Fruit fly (Drosophila melanogaster): Measurements from ENCODE around the gene CG18766.

The CG18766 gene

DNA sequence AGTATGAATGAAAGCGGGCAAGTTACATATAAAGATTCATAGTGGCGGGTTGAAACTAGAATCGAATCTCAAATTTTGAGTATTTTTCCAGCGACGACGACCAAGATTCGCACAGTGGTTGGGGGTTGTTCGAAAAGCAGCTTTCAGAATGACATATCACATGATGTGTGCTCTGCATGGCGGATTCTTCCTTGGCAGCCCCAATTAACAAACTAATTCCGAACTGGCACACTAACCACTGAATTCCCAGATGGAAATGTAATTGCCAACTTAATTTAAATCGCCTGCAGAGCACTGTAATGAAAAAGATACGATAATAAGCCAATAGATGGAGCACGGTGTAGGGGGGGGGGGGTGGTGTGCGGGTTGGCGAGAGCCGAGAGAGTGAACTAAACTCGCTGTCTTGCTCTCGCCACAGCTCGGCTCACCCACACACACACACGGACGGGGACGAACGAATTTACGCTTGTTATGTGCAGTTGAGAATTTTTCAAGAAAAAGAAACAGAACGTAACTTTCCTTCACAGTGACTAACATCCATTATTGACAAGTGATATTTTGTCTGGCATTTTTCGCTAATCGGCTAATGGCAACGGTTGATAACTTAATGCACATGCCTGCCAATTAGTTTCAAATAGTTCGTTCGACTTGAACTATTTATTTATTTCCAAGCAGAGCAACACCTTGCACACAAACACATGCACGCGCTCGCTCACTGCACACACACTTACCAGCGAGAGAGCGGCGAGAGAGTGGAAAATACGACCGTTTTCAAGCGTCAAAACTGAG is 36.2 kb upstream of the CG18766 start (continued):
- TF ChIP-seq Lpt (GFP tag; optimal IDR thresholded peaks at IDR 0.05) = peak; percentile 95
- peak; percentile 91 for TF ChIP-seq dsx (GFP tag; optimal IDR thresholded peaks at IDR 0.05; ENCODE audit: poor library complexity, severe bottlenecking)
- peak; percentile 97 for TF ChIP-seq Ets96B (tag; optimal IDR thresholded peaks at IDR 0.05)
- peak; percentile 80 for TF ChIP-seq fkh (GFP tag; optimal IDR thresholded peaks at IDR 0.05)
- TF ChIP-seq Smox (GFP tag; optimal IDR thresholded peaks at IDR 0.05) = peak; percentile 97
- TF ChIP-seq CG6163 (GFP tag; IDR thresholded peaks at IDR 0.05) = peak; percentile 98
- TF ChIP-seq svp (GFP tag) = peak; percentile 98
- TF ChIP-seq spab (GFP tag; optimal IDR thresholded peaks at IDR 0.05) = peak; percentile 97
- TF ChIP-seq CG6808 (GFP tag; optimal IDR thresholded peaks at IDR 0.05) = peak; percentile 93
- peak; percentile 99 for TF ChIP-seq CG1621 (tag; optimal IDR thresholded peaks at IDR 0.05)
- peak; percentile 62 for TF ChIP-seq Hr38 (GFP tag; optimal IDR thresholded peaks at IDR 0.05)
- TF ChIP-seq Eip93F (GFP tag; optimal IDR thresholded peaks at IDR 0.05) = peak; percentile 53
- TF ChIP-seq CG9139 (GFP tag; optimal IDR thresholded peaks at IDR 0.05) = peak; percentile 87
- peak; percentile 98 for TF ChIP-seq CG31627 (GFP tag; optimal IDR thresholded peaks at IDR 0.05)
- TF ChIP-seq pdm3 (GFP tag; optimal IDR thresholded peaks at IDR 0.05) = peak; percentile 98
- TF ChIP-seq CG34406 (GFP tag; optimal IDR thresholded peaks at IDR 0.05) = peak; percentile 97
- peak; percentile 96 to 98 for TF ChIP-seq salr (GFP tag; optimal IDR thresholded peaks at IDR 0.05)
- peak; percentile 79 for TF ChIP-seq Blimp-1 (GFP tag; optimal IDR thresholded peaks at IDR 0.05)
- peak; percentile 97 for TF ChIP-seq CG6792 (GFP tag; optimal IDR thresholded peaks at IDR 0.05)
- TF ChIP-seq Sox14 (GFP tag; optimal IDR thresholded peaks at IDR 0.05) = peak; percentile 99
- peak; percentile 97 for TF ChIP-seq acj6 (GFP tag; optimal IDR thresholded peaks at IDR 0.05)
- peak; percentile 96 for TF ChIP-seq fd59A (GFP tag; optimal IDR thresholded peaks at IDR 0.05)
- TF ChIP-seq CG8319 (GFP tag; optimal IDR thresholded peaks at IDR 0.05) = peak; percentile 95
- TF ChIP-seq Sox102F (GFP tag; optimal IDR thresholded peaks at IDR 0.05) = peak; percentile 98
- TF ChIP-seq CG7368 (GFP tag; optimal IDR thresholded peaks at IDR 0.05) = peak; percentile 98
- peak; percentile 97 for TF ChIP-seq Ets21C (GFP tag; optimal IDR thresholded peaks at IDR 0.05)
- TF ChIP-seq CG4318 (GFP tag; optimal IDR thresholded peaks at IDR 0.05) = peak; percentile 98
- peak; percentile 89 to 94 for TF ChIP-seq ss (GFP tag; optimal IDR thresholded peaks at IDR 0.05)
- TF ChIP-seq CG10631 (GFP tag; optimal IDR thresholded peaks at IDR 0.05) = peak; percentile 97

DNA sequence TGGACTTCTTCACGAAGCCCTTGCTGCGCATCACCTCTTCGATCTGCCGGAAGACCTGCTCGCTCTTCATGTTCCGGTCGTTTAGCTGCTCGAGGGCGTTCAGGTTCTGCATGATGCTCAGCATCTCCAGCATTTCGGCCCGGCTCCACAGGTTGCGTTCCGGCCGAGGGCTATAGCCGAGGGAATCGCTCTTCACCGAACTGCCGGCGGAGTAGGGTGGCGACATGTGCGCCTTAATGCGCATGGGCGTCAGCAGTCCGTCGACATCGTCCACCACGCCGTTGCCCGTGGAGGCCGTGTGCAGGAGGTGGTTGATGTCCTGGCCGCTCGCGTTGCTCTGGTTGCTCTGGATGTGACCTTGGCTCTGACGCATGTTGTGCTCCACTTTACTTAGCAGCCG is 34.4 kb upstream of the CG18766 start:
- TF ChIP-seq spab (GFP tag; optimal IDR thresholded peaks at IDR 0.05) (no peak), acj6 (GFP tag; optimal IDR thresholded peaks at IDR 0.05) (no peak), Hr38 (GFP tag; optimal IDR thresholded peaks at IDR 0.05) (no peak), dsx (GFP tag; optimal IDR thresholded peaks at IDR 0.05; ENCODE audit: poor library complexity, severe bottlenecking) (no peak), topi (GFP tag; optimal IDR thresholded peaks at IDR 0.05) (no peak), dac (GFP tag; optimal IDR thresholded peaks at IDR 0.05) (no peak), CG6792 (GFP tag; optimal IDR thresholded peaks at IDR 0.05) (no peak), Ets21C (GFP tag; optimal IDR thresholded peaks at IDR 0.05) (no peak), Smox (GFP tag; optimal IDR thresholded peaks at IDR 0.05) (no peak), Eip93F (GFP tag; optimal IDR thresholded peaks at IDR 0.05) (no peak), CG6854 (GFP tag; optimal IDR thresholded peaks at IDR 0.05) (no peak), eg (GFP tag; IDR thresholded peaks at IDR 0.05) (no peak), fkh (GFP tag; optimal IDR thresholded peaks at IDR 0.05) (no peak), fd59A (GFP tag; optimal IDR thresholded peaks at IDR 0.05) (no peak), CG4318 (GFP tag; optimal IDR thresholded peaks at IDR 0.05) (no peak)

DNA sequence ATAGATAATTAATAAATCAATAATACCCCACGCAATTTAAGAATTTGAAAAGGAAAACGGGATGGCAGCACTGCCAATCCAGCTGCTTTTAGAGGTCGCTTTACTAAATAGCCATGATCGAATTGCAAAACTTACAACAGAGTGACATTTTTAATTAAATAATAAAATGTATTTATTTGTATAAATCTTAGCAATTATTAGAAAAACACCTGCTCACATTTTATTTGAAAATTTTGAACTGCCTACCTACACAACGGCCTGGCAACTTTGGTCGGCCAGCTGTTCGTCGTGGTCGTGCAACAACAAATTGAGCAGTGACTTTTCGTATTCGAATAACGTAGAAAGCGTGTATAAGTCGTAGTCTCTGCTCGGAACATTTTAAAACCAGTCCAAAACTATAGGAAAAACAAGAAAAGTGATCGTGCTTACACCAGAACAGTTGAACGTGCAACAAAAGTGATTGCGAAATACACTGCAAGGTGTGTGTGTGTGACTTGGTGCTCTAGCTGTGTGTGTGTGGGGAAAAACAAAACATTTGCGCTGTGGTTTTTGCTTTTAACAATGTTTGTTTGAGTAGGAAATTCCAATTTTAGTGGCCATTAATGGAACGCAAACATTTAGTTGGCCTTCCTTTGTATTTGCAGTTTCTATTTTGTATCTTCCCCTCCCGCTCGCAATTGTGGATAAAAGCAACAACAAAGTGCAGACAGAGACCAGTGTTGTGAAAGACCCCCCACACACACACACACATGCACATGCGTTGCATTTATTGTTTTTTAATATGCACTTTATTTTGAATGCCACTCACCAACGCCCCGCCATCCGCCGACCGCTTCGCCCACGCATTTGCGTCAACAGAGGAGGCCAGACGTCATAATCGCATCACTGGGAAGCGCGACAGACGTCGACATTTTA is 29.7 kb upstream of the CG18766 start, which contains the start of gene CG5938:
Gene CG5938, plus strand, starts transcription at position 262 of the 915 bp plus-strand sequence.
- TF ChIP-seq CG31627 (GFP tag; optimal IDR thresholded peaks at IDR 0.05) (peak; percentile 10), CG8319 (GFP tag; optimal IDR thresholded peaks at IDR 0.05) (no peak), CG1621 (tag; optimal IDR thresholded peaks at IDR 0.05) (peak; percentile 20), Ets21C (GFP tag; optimal IDR thresholded peaks at IDR 0.05) (no peak), Lpt (GFP tag; optimal IDR thresholded peaks at IDR 0.05) (no peak), CG32006 (GFP tag; optimal IDR thresholded peaks at IDR 0.05) (peak; percentile 17), Eip75B (GFP tag; optimal IDR thresholded peaks at IDR 0.05) (peak; percentile 12), CG11294 (GFP tag; IDR thresholded peaks at IDR 0.05) (no peak), Eip93F (GFP tag; optimal IDR thresholded peaks at IDR 0.05) (no peak), Sox102F (GFP tag; optimal IDR thresholded peaks at IDR 0.05) (peak; percentile 5), CG11762 (GFP tag; optimal IDR thresholded peaks at IDR 0.05; ENCODE audit: insufficient read depth) (no peak), Met (GFP tag; optimal IDR thresholded peaks at IDR 0.05) (peak; percentile 34), CG4318 (GFP tag; optimal IDR thresholded peaks at IDR 0.05) (no peak), Sox15 (GFP tag; optimal IDR thresholded peaks at IDR 0.05) (no peak), Smox (GFP tag; optimal IDR thresholded peaks at IDR 0.05) (no peak), acj6 (GFP tag; optimal IDR thresholded peaks at IDR 0.05) (peak; percentile 52), CG6808 (GFP tag; optimal IDR thresholded peaks at IDR 0.05) (peak; percentile 50), fd59A (GFP tag; optimal IDR thresholded peaks at IDR 0.05) (no peak), Sox14 (GFP tag; optimal IDR thresholded peaks at IDR 0.05) (peak; percentile 68), OdsH (GFP tag; optimal IDR thresholded peaks at IDR 0.05) (peak; percentile 47), CG3919 (GFP tag; optimal IDR thresholded peaks at IDR 0.05) (peak; percentile 47), CG10631 (GFP tag; optimal IDR thresholded peaks at IDR 0.05) (peak; percentile 39)

Data from whole organism, prepupa.